Fruit fly (Drosophila melanogaster) Kc167 (cell line): ENCODE data around the gene Zw.

ENCODE experiments used
- Myc ChIP-seq: fragments of >200 bp; optimal IDR thresholded peaks from 2 replicates; lab custom pipeline; 2017; ENCODE audit warnings: missing external identifiers
- Sin3A ChIP-seq: fragments of >200 bp; optimal IDR thresholded peaks from 2 replicates; lab custom pipeline; 2018; ENCODE audit warnings: missing external identifiers
- h ChIP-seq: fragments of >200 bp; optimal IDR thresholded peaks from 3 replicates; lab custom pipeline; 2018; ENCODE audit warnings: missing external identifiers
- insv ChIP-seq: fragments of >200 bp; optimal IDR thresholded peaks from 3 replicates; lab custom pipeline; 2018; ENCODE audit warnings: missing external identifiers
- psq ChIP-seq: fragments of >200 bp; optimal IDR thresholded peaks from 2 replicates; lab custom pipeline; 2017; ENCODE audit warnings: missing external identifiers
- ttk ChIP-seq: sonication (Bioruptor generic); optimal IDR thresholded peaks from 2 replicates; lab custom pipeline; 2017; ENCODE audit warnings: missing external identifiers

Zw gene

dm6 chrX:19666991-19667409 is at the start of gene Zw:
Gene Zw (plus strand): TSS chrX:19667252.
- TF ChIP-seq h (lab: Kevin White, UChicago) (no peak), Myc (lab: Kevin White, UChicago) (no peak), ttk (lab: Kevin White, UChicago) (no peak), insv (lab: Kevin White, UChicago) (no peak), Sin3A (lab: Kevin White, UChicago) (no peak), psq (lab: Kevin White, UChicago) (no peak)

dm6 chrX:19618183-19618740 is 48.8 kb upstream of the Zw start, which contains the start of the genes Pstk and Tim9b:
Gene Pstk (minus strand): TSS chrX:19618537.
Gene Tim9b (minus strand): TSS chrX:19618537.
- TF ChIP-seq ttk (lab: Kevin White, UChicago) (no peak), h (lab: Kevin White, UChicago) (no peak), Sin3A (lab: Kevin White, UChicago) (no peak), psq (lab: Kevin White, UChicago) (no peak), insv (lab: Kevin White, UChicago) (no peak), Myc (lab: Kevin White, UChicago) (no peak)

- TF ChIP-seq Sin3A (lab: Kevin White, UChicago) (no peak), Myc (lab: Kevin White, UChicago) (no peak), psq (lab: Kevin White, UChicago) (no peak), h (lab: Kevin White, UChicago) (no peak), ttk (lab: Kevin White, UChicago) (no peak), insv (lab: Kevin White, UChicago) (no peak)
Observed at dm6 chrX:19621145-19621544, 45.9 kb upstream of the Zw start, which contains the start of gene CG14221. Gene CG14221 (minus strand): TSS chrX:19621245.

dm6 chrX:19622924-19623323 is 44.1 kb upstream of the Zw start, which contains the start of the genes Naa20A and MKP-4:
Gene Naa20A (minus strand): TSS chrX:19623074.
Gene MKP-4 (plus strand): TSS chrX:19623114.
- TF ChIP-seq Sin3A (lab: Kevin White, UChicago) (no peak), Myc (lab: Kevin White, UChicago) (no peak), psq (lab: Kevin White, UChicago) (no peak), ttk (lab: Kevin White, UChicago) (no peak), insv (lab: Kevin White, UChicago) (no peak), h (lab: Kevin White, UChicago) (no peak)

- TF ChIP-seq h (lab: Kevin White, UChicago) = no peak
- no peak for TF ChIP-seq ttk (lab: Kevin White, UChicago)
- no peak for TF ChIP-seq Sin3A (lab: Kevin White, UChicago)
- no peak for TF ChIP-seq insv (lab: Kevin White, UChicago)
- no peak for TF ChIP-seq psq (lab: Kevin White, UChicago)
- TF ChIP-seq Myc (lab: Kevin White, UChicago) = no peak
Observed at dm6 chrX:19625405-19625804, 41.6 kb upstream of the Zw start, which contains the start of gene CG14212. Gene CG14212 (plus strand): TSS chrX:19625705.

dm6 chrX:19631365-19631832 is 35.7 kb upstream of the Zw start:
- no peak for TF ChIP-seq insv (lab: Kevin White, UChicago)
- TF ChIP-seq Sin3A (lab: Kevin White, UChicago) = no peak
- TF ChIP-seq h (lab: Kevin White, UChicago) = no peak
- TF ChIP-seq psq (lab: Kevin White, UChicago) = no peak
- no peak for TF ChIP-seq ttk (lab: Kevin White, UChicago)
- TF ChIP-seq Myc (lab: Kevin White, UChicago) = no peak

- TF ChIP-seq Myc (lab: Kevin White, UChicago) (no peak), ttk (lab: Kevin White, UChicago) (no peak), h (lab: Kevin White, UChicago) (no peak), Sin3A (lab: Kevin White, UChicago) (no peak), psq (lab: Kevin White, UChicago) (no peak), insv (lab: Kevin White, UChicago) (no peak)
Observed at dm6 chrX:19637002-19637420, 30.0 kb upstream of the Zw start.

dm6 chrX:19637434-19638327 is 29.4 kb upstream of the Zw start:
- no peak for TF ChIP-seq insv (lab: Kevin White, UChicago)
- no peak for TF ChIP-seq ttk (lab: Kevin White, UChicago)
- TF ChIP-seq psq (lab: Kevin White, UChicago) = no peak
- no peak for TF ChIP-seq Sin3A (lab: Kevin White, UChicago)
- no peak for TF ChIP-seq h (lab: Kevin White, UChicago)

- TF ChIP-seq psq (lab: Kevin White, UChicago) (no peak), insv (lab: Kevin White, UChicago) (no peak), h (lab: Kevin White, UChicago) (no peak), Sin3A (lab: Kevin White, UChicago) (no peak), ttk (lab: Kevin White, UChicago) (no peak), Myc (lab: Kevin White, UChicago) (no peak)
Observed at dm6 chrX:19638328-19638940, 28.6 kb upstream of the Zw start, which contains the start of gene Rcd-1. Gene Rcd-1 (plus strand): TSS chrX:19638767.

dm6 chrX:19640707-19641248 is 26.3 kb upstream of the Zw start:
- TF ChIP-seq insv (lab: Kevin White, UChicago) (no peak), Myc (lab: Kevin White, UChicago) (no peak), ttk (lab: Kevin White, UChicago) (no peak), Sin3A (lab: Kevin White, UChicago) (no peak), h (lab: Kevin White, UChicago) (no peak), psq (lab: Kevin White, UChicago) (no peak)
